Comparison of ENCODE assay signal across 1 fruit fly cellular context in genomic region chr3R:28332137-28332671, dm6.
TF ChIP-seq lines count a peak whose summit lies in the region.

No protein-coding gene starts in this region.

TF ChIP-seq in whole organism, embryonic, 481 proteins besides CTCF, POLR2A, EP300 and RAD21 (continued from another document and continues in another):
- TF ChIP-seq pita (GFP tag; optimal IDR thresholded peaks at IDR 0.05; lab: Kevin White, UChicago), result no peak
- peak; percentile 42 for TF ChIP-seq shn (GFP tag; optimal IDR thresholded peaks at IDR 0.05; lab: Kevin White, UChicago)
- TF ChIP-seq ken (GFP tag; IDR thresholded peaks at IDR 0.05; lab: Robert Waterston, UW), result no peak
- peak; percentile 68 for TF ChIP-seq NfI (GFP tag; optimal IDR thresholded peaks at IDR 0.05; lab: Kevin White, UChicago)
- no peak for TF ChIP-seq CG3995 (GFP tag; optimal IDR thresholded peaks at IDR 0.05; lab: Kevin White, UChicago)
- peak; percentile 3 for TF ChIP-seq schlank (tag; optimal IDR thresholded peaks at IDR 0.05; lab: Kevin White, UChicago)
- TF ChIP-seq Elba2 (GFP tag; optimal IDR thresholded peaks at IDR 0.05; lab: Kevin White, UChicago), result no peak
- no peak for TF ChIP-seq vnd (GFP tag; IDR thresholded peaks at IDR 0.05; lab: Robert Waterston, UW; ENCODE audit: partially characterized antibody)
- peak; percentile 32 for TF ChIP-seq Vsx1 (GFP tag; optimal IDR thresholded peaks at IDR 0.05; lab: Kevin White, UChicago)
- peak; percentile 62 to 72 for TF ChIP-seq dpn (GFP tag; optimal IDR thresholded peaks at IDR 0.05; lab: Kevin White, UChicago)
- no peak for TF ChIP-seq Ets97D (GFP tag; optimal IDR thresholded peaks at IDR 0.05; lab: Kevin White, UChicago)
- TF ChIP-seq CG34422 (GFP tag; IDR thresholded peaks at IDR 0.05; lab: Robert Waterston, UW), result no peak; the same call in 2 of the 3 replicates
- TF ChIP-seq CG7357 (GFP tag; IDR thresholded peaks at IDR 0.05; lab: Robert Waterston, UW), result no peak
- peak; percentile 31 for TF ChIP-seq ATbp (GFP tag; optimal IDR thresholded peaks at IDR 0.05; lab: Kevin White, UChicago)
- no peak for TF ChIP-seq vfl (GFP tag; optimal IDR thresholded peaks at IDR 0.05; lab: Kevin White, UChicago)
- TF ChIP-seq Atf6 (GFP tag; IDR thresholded peaks at IDR 0.05; lab: Robert Waterston, UW), result peak; percentile 77
- no peak for TF ChIP-seq amos (GFP tag; IDR thresholded peaks at IDR 0.05; lab: Robert Waterston, UW; ENCODE audit: partially characterized antibody)
- peak; percentile 64; the same call in 1 of the 2 replicates for TF ChIP-seq CG4730 (GFP tag; IDR thresholded peaks at IDR 0.05; lab: Robert Waterston, UW)
- peak in 1 of 2 experiments; percentile 10 for TF ChIP-seq chif (GFP tag; optimal IDR thresholded peaks at IDR 0.05; lab: Kevin White, UChicago)
- TF ChIP-seq cwo (GFP tag; optimal IDR thresholded peaks at IDR 0.05; lab: Kevin White, UChicago), result peak; percentile 85
- TF ChIP-seq CG32767 (GFP tag; IDR thresholded peaks at IDR 0.05; lab: Robert Waterston, UW), result peak; percentile 73; the same call in 1 of the 2 replicates
- TF ChIP-seq gcm2 (GFP tag; optimal IDR thresholded peaks at IDR 0.05; lab: Kevin White, UChicago), result no peak
- peak; percentile 46 for TF ChIP-seq CG31224 (GFP tag; IDR thresholded peaks at IDR 0.05; lab: Robert Waterston, UW)
- no peak for TF ChIP-seq Dll (GFP tag; IDR thresholded peaks at IDR 0.05; lab: Robert Waterston, UW; ENCODE audit: partially characterized antibody)
- TF ChIP-seq vvl (GFP tag; IDR thresholded peaks at IDR 0.05; lab: Robert Waterston, UW), result peak; percentile 73
- peak; percentile 21; the same call in 1 of the 2 replicates for TF ChIP-seq CG14667 (GFP tag; IDR thresholded peaks at IDR 0.05; lab: Robert Waterston, UW)
- no peak for TF ChIP-seq CG1529 (GFP tag; optimal IDR thresholded peaks at IDR 0.05; lab: Kevin White, UChicago)
- TF ChIP-seq CG3847 (GFP tag; IDR thresholded peaks at IDR 0.05; lab: Robert Waterston, UW), result peak; percentile 63
- TF ChIP-seq Adf1 (GFP tag; IDR thresholded peaks at IDR 0.05; lab: Robert Waterston, UW), result peak; percentile 49
- peak; percentile 18 for TF ChIP-seq CG9609 (GFP tag; optimal IDR thresholded peaks at IDR 0.05; lab: Kevin White, UChicago)
- peak; percentile 56; the same call in 2 of the 3 replicates for TF ChIP-seq tgo (GFP tag; IDR thresholded peaks at IDR 0.05; lab: Robert Waterston, UW)
- TF ChIP-seq CG9215 (GFP tag; IDR thresholded peaks at IDR 0.05; lab: Robert Waterston, UW), result peak; percentile 65
- TF ChIP-seq sna (GFP tag; IDR thresholded peaks at IDR 0.05; lab: Robert Waterston, UW; ENCODE audit: partially characterized antibody), result no peak
- peak; percentile 4 for TF ChIP-seq Side (GFP tag; optimal IDR thresholded peaks at IDR 0.05; lab: Kevin White, UChicago)
- peak; percentile 45 for TF ChIP-seq CG13775 (GFP tag; optimal IDR thresholded peaks at IDR 0.05; lab: Kevin White, UChicago)
- TF ChIP-seq TFAM (GFP tag; optimal IDR thresholded peaks at IDR 0.05; lab: Kevin White, UChicago), result no peak
- no peak for TF ChIP-seq fd64A (GFP tag; optimal IDR thresholded peaks at IDR 0.05; lab: Kevin White, UChicago)
- peak; percentile 28; the same call in 1 of the 2 replicates for TF ChIP-seq bbx (GFP tag; IDR thresholded peaks at IDR 0.05; lab: Robert Waterston, UW; ENCODE audit: partially characterized antibody)
- peak; percentile 53 for TF ChIP-seq CG12155 (GFP tag; optimal IDR thresholded peaks at IDR 0.05; lab: Kevin White, UChicago)
- no peak for TF ChIP-seq ham (GFP tag; IDR thresholded peaks at IDR 0.05; lab: Robert Waterston, UW)
- TF ChIP-seq tna (GFP tag; IDR thresholded peaks at IDR 0.05; lab: Robert Waterston, UW; ENCODE audit: partially characterized antibody), result no peak
- TF ChIP-seq Dip3 (GFP tag; optimal IDR thresholded peaks at IDR 0.05; lab: Kevin White, UChicago), result peak; percentile 49
- TF ChIP-seq usp (GFP tag; optimal IDR thresholded peaks at IDR 0.05; lab: Kevin White, UChicago), result no peak
- TF ChIP-seq Tbp (GFP tag; optimal IDR thresholded peaks at IDR 0.05; lab: Kevin White, UChicago), result no peak
- no peak for TF ChIP-seq CG15479 (GFP tag; optimal IDR thresholded peaks at IDR 0.05; lab: Kevin White, UChicago)
- TF ChIP-seq corto (GFP tag; optimal IDR thresholded peaks at IDR 0.05; lab: Kevin White, UChicago), result no peak
- TF ChIP-seq CG2129 (GFP tag; IDR thresholded peaks at IDR 0.05; lab: Robert Waterston, UW; ENCODE audit: partially characterized antibody), result no peak
- TF ChIP-seq Ptx1 (GFP tag; IDR thresholded peaks at IDR 0.05; lab: Robert Waterston, UW), result peak; percentile 74
- 0 out of 2 replicates have a peak, but pooled peaks have one; percentile 13 for TF ChIP-seq CG43689 (GFP tag; IDR thresholded peaks at IDR 0.05; lab: Robert Waterston, UW)
- peak; percentile 58 for TF ChIP-seq CG8924 (tag; optimal IDR thresholded peaks at IDR 0.05; lab: Kevin White, UChicago)
- TF ChIP-seq Bgb (GFP tag; IDR thresholded peaks at IDR 0.05; lab: Robert Waterston, UW; ENCODE audit: partially characterized antibody), result no peak; the same call in 1 of the 2 replicates
- peak; percentile 36; the same call in 1 of the 3 replicates for TF ChIP-seq zfh1 (GFP tag; IDR thresholded peaks at IDR 0.05; lab: Robert Waterston, UW)
- no peak for TF ChIP-seq CG3065 (GFP tag; optimal IDR thresholded peaks at IDR 0.05; lab: Kevin White, UChicago)
- peak; percentile 76 for TF ChIP-seq nau (GFP tag; optimal IDR thresholded peaks at IDR 0.05; lab: Kevin White, UChicago)
- peak; percentile 67; the same call in 1 of the 2 replicates for TF ChIP-seq danr (GFP tag; IDR thresholded peaks at IDR 0.05; lab: Robert Waterston, UW)
- no peak for TF ChIP-seq gsb-n (tag; optimal IDR thresholded peaks at IDR 0.05; lab: Kevin White, UChicago)
- no peak for TF ChIP-seq Sry-δ (GFP tag; optimal IDR thresholded peaks at IDR 0.05; lab: Kevin White, UChicago)
- TF ChIP-seq Kr (GFP tag; optimal IDR thresholded peaks at IDR 0.05; lab: Kevin White, UChicago), result no peak
- TF ChIP-seq CG1602 (GFP tag; optimal IDR thresholded peaks at IDR 0.05; lab: Kevin White, UChicago), result peak; percentile 32
- no peak for TF ChIP-seq Hey (tag; optimal IDR thresholded peaks at IDR 0.05; lab: Kevin White, UChicago)
- TF ChIP-seq CG4424 (GFP tag; optimal IDR thresholded peaks at IDR 0.05; lab: Kevin White, UChicago), result peak; percentile 35
- peak; percentile 88 for TF ChIP-seq Rfx (GFP tag; IDR thresholded peaks at IDR 0.05; lab: Robert Waterston, UW)
- peak; percentile 35 for TF ChIP-seq odd (GFP tag; optimal IDR thresholded peaks at IDR 0.05; lab: Kevin White, UChicago)
- no peak for TF ChIP-seq Neu2 (GFP tag; optimal IDR thresholded peaks at IDR 0.05; lab: Kevin White, UChicago; ENCODE audit: borderline replicate concordance)
- peak; percentile 57 for TF ChIP-seq CG16779 (GFP tag; IDR thresholded peaks at IDR 0.05; lab: Robert Waterston, UW)
- TF ChIP-seq MBD-R2 (GFP tag; IDR thresholded peaks at IDR 0.05; lab: Robert Waterston, UW), result no peak; the same call in 1 of the 2 replicates
- peak; percentile 8 for TF ChIP-seq CG8359 (GFP tag; optimal IDR thresholded peaks at IDR 0.05; lab: Kevin White, UChicago; ENCODE audit: borderline replicate concordance)
- peak; percentile 67 for TF ChIP-seq stc (GFP tag; IDR thresholded peaks at IDR 0.05; lab: Robert Waterston, UW)
- no peak for TF ChIP-seq D (optimal IDR thresholded peaks at IDR 0.05; lab: Kevin White, UChicago)
- no peak for TF ChIP-seq D (GFP tag; optimal IDR thresholded peaks at IDR 0.05; lab: Kevin White, UChicago)
- TF ChIP-seq toy (GFP tag; IDR thresholded peaks at IDR 0.05; lab: Robert Waterston, UW), result peak; percentile 40; the same call in 1 of the 2 replicates
- TF ChIP-seq dm (GFP tag; optimal IDR thresholded peaks at IDR 0.05; lab: Kevin White, UChicago), result no peak
- peak; percentile 75 for TF ChIP-seq CG7839 (tag; optimal IDR thresholded peaks at IDR 0.05; lab: Kevin White, UChicago)
- no peak; the same call in 1 of the 2 replicates for TF ChIP-seq CG13287 (GFP tag; IDR thresholded peaks at IDR 0.05; lab: Robert Waterston, UW; ENCODE audit: partially characterized antibody)
- no peak for TF ChIP-seq CG4617 (GFP tag; optimal IDR thresholded peaks at IDR 0.05; lab: Kevin White, UChicago; ENCODE audit: borderline replicate concordance)
- TF ChIP-seq CG11696 (GFP tag; IDR thresholded peaks at IDR 0.05; lab: Robert Waterston, UW), result no peak
- TF ChIP-seq Dad (GFP tag; optimal IDR thresholded peaks at IDR 0.05; lab: Kevin White, UChicago), result no peak
- TF ChIP-seq dmrt11E (tag; optimal IDR thresholded peaks at IDR 0.05; lab: Kevin White, UChicago), result no peak
- peak; percentile 42 for TF ChIP-seq Ssrp (tag; optimal IDR thresholded peaks at IDR 0.05; lab: Kevin White, UChicago)
- peak; percentile 73 for TF ChIP-seq lab (GFP tag; optimal IDR thresholded peaks at IDR 0.05; lab: Kevin White, UChicago)
- peak; percentile 33 for TF ChIP-seq sqz (GFP tag; optimal IDR thresholded peaks at IDR 0.05; lab: Kevin White, UChicago)
- no peak for TF ChIP-seq CG2199 (GFP tag; IDR thresholded peaks at IDR 0.05; lab: Robert Waterston, UW)
- peak; percentile 51; the same call in 1 of the 2 replicates for TF ChIP-seq CG31441 (GFP tag; IDR thresholded peaks at IDR 0.05; lab: Robert Waterston, UW)
- TF ChIP-seq salm (tag; optimal IDR thresholded peaks at IDR 0.05; lab: Kevin White, UChicago), result no peak
- TF ChIP-seq Awh (GFP tag; IDR thresholded peaks at IDR 0.05; lab: Robert Waterston, UW), result peak; percentile 20; the same call in 1 of the 2 replicates
- no peak for TF ChIP-seq CG7745 (tag; optimal IDR thresholded peaks at IDR 0.05; lab: Kevin White, UChicago)
- TF ChIP-seq CG15514 (GFP tag; optimal IDR thresholded peaks at IDR 0.05; lab: Kevin White, UChicago), result peak; percentile 26
- TF ChIP-seq bigmax (GFP tag; optimal IDR thresholded peaks at IDR 0.05; lab: Kevin White, UChicago), result no peak
- TF ChIP-seq BEAF-32 (GFP tag; optimal IDR thresholded peaks at IDR 0.05; lab: Kevin White, UChicago), result no peak
- TF ChIP-seq CG13296 (GFP tag; optimal IDR thresholded peaks at IDR 0.05; lab: Kevin White, UChicago), result peak; percentile 56
- no peak for TF ChIP-seq MESR4 (GFP tag; optimal IDR thresholded peaks at IDR 0.05; lab: Kevin White, UChicago)
- no peak for TF ChIP-seq aop (GFP tag; IDR thresholded peaks at IDR 0.05; lab: Robert Waterston, UW)
- no peak for TF ChIP-seq C15 (GFP tag; IDR thresholded peaks at IDR 0.05; lab: Robert Waterston, UW)
- TF ChIP-seq CG3281 (GFP tag; optimal IDR thresholded peaks at IDR 0.05; lab: Kevin White, UChicago), result peak; percentile 63
- TF ChIP-seq CG17912 (GFP tag; optimal IDR thresholded peaks at IDR 0.05; lab: Kevin White, UChicago), result no peak
- peak; percentile 70; the same call in 1 of the 3 replicates for TF ChIP-seq so (GFP tag; IDR thresholded peaks at IDR 0.05; lab: Robert Waterston, UW)
- TF ChIP-seq CG10565 (GFP tag; optimal IDR thresholded peaks at IDR 0.05; lab: Kevin White, UChicago), result no peak
- TF ChIP-seq CG1792 (GFP tag; optimal IDR thresholded peaks at IDR 0.05; lab: Kevin White, UChicago), result peak; percentile 22
- TF ChIP-seq Sox102F (GFP tag; optimal IDR thresholded peaks at IDR 0.05; lab: Kevin White, UChicago), result peak; percentile 67
- peak; percentile 75 for TF ChIP-seq Meics (GFP tag; optimal IDR thresholded peaks at IDR 0.05; lab: Kevin White, UChicago)
- no peak for TF ChIP-seq hb (GFP tag; IDR thresholded peaks at IDR 0.05; lab: Robert Waterston, UW; ENCODE audit: partially characterized antibody)
- peak; percentile 65 for TF ChIP-seq twi (tag; optimal IDR thresholded peaks at IDR 0.05; lab: Kevin White, UChicago)
- TF ChIP-seq ash1 (GFP tag; optimal IDR thresholded peaks at IDR 0.05; lab: Kevin White, UChicago), result no peak
- TF ChIP-seq Lhr (GFP tag; optimal IDR thresholded peaks at IDR 0.05; lab: Kevin White, UChicago), result no peak
- TF ChIP-seq CG18599 (GFP tag; optimal IDR thresholded peaks at IDR 0.05; lab: Kevin White, UChicago), result peak; percentile 80
- TF ChIP-seq lbe (GFP tag; optimal IDR thresholded peaks at IDR 0.05; lab: Kevin White, UChicago), result no peak
- peak; percentile 51 for TF ChIP-seq CG2712 (tag; optimal IDR thresholded peaks at IDR 0.05; lab: Kevin White, UChicago)
- TF ChIP-seq gsb (GFP tag; IDR thresholded peaks at IDR 0.05; lab: Robert Waterston, UW), result peak; percentile 30; the same call in 1 of the 2 replicates
- peak; percentile 31 for TF ChIP-seq CG9437 (GFP tag; optimal IDR thresholded peaks at IDR 0.05; lab: Kevin White, UChicago)
- TF ChIP-seq CG11085 (GFP tag; IDR thresholded peaks at IDR 0.05; lab: Robert Waterston, UW), result peak; percentile 49; the same call in 1 of the 2 replicates
- TF ChIP-seq psq (GFP tag; optimal IDR thresholded peaks at IDR 0.05; lab: Kevin White, UChicago), result peak; percentile 93
- peak; percentile 47 for TF ChIP-seq az2 (GFP tag; optimal IDR thresholded peaks at IDR 0.05; lab: Kevin White, UChicago)
- TF ChIP-seq bcd (GFP tag; optimal IDR thresholded peaks at IDR 0.05; lab: Kevin White, UChicago), result peak; percentile 55
- peak; percentile 44 for TF ChIP-seq bab2 (GFP tag; optimal IDR thresholded peaks at IDR 0.05; lab: Kevin White, UChicago)
- no peak for TF ChIP-seq lola (GFP tag; optimal IDR thresholded peaks at IDR 0.05; lab: Kevin White, UChicago)
- peak; percentile 37 for TF ChIP-seq CG12104 (GFP tag; optimal IDR thresholded peaks at IDR 0.05; lab: Kevin White, UChicago)
- peak; percentile 79 for TF ChIP-seq CG12659 (GFP tag; optimal IDR thresholded peaks at IDR 0.05; lab: Kevin White, UChicago)
- TF ChIP-seq Gsc (GFP tag; IDR thresholded peaks at IDR 0.05; lab: Robert Waterston, UW), result no peak
- peak; percentile 66; the same call in 2 of the 3 replicates for TF ChIP-seq CG17361 (GFP tag; IDR thresholded peaks at IDR 0.05; lab: Robert Waterston, UW)
- no peak for TF ChIP-seq Stat92E (GFP tag; optimal IDR thresholded peaks at IDR 0.05; lab: Kevin White, UChicago)
- peak; percentile 12 for TF ChIP-seq emc (GFP tag; optimal IDR thresholded peaks at IDR 0.05; lab: Kevin White, UChicago)
- TF ChIP-seq CG4707 (GFP tag; optimal IDR thresholded peaks at IDR 0.05; lab: Kevin White, UChicago), result no peak
- TF ChIP-seq ssp (GFP tag; IDR thresholded peaks at IDR 0.05; lab: Robert Waterston, UW), result no peak
- TF ChIP-seq CG13424 (tag; optimal IDR thresholded peaks at IDR 0.05; lab: Kevin White, UChicago), result peak; percentile 67
- TF ChIP-seq ab (GFP tag; optimal IDR thresholded peaks at IDR 0.05; lab: Kevin White, UChicago), result no peak
- TF ChIP-seq CG13894 (tag; optimal IDR thresholded peaks at IDR 0.05; lab: Kevin White, UChicago), result peak; percentile 70
- TF ChIP-seq wor (GFP tag; IDR thresholded peaks at IDR 0.05; lab: Robert Waterston, UW), result peak; percentile 50; the same call in 1 of the 2 replicates
- peak; percentile 84 for TF ChIP-seq CG10543 (GFP tag; optimal IDR thresholded peaks at IDR 0.05; lab: Kevin White, UChicago)
- TF ChIP-seq CG2202 (tag; optimal IDR thresholded peaks at IDR 0.05; lab: Kevin White, UChicago), result no peak
